Worm (Caenorhabditis elegans): ENCODE data around the gene lido-12.

- TF ChIP-seq ztf-11 (tag; optimal IDR thresholded peaks at IDR 0.05), result no peak
- no peak for TF ChIP-seq F26F4.8 (GFP tag; conservative IDR thresholded peaks at IDR 0.05)
Observed at ce11 chrII:2985935-2986498, 19.6 kb upstream of the lido-12 start.

Measured in whole organism, L4 larva.